Fruit fly (Drosophila melanogaster) Kc167 (cell line): Measurements from ENCODE around the gene CG13670.

Experiments
- Myc ChIP-seq: fragments of >200 bp; optimal IDR thresholded peaks from 2 replicates; lab custom pipeline; 2017; ENCODE audit warnings: missing external identifiers
- Sin3A ChIP-seq: fragments of >200 bp; optimal IDR thresholded peaks from 2 replicates; lab custom pipeline; 2018; ENCODE audit warnings: missing external identifiers
- h ChIP-seq: fragments of >200 bp; optimal IDR thresholded peaks from 3 replicates; lab custom pipeline; 2018; ENCODE audit warnings: missing external identifiers
- insv ChIP-seq: fragments of >200 bp; optimal IDR thresholded peaks from 3 replicates; lab custom pipeline; 2018; ENCODE audit warnings: missing external identifiers
- psq ChIP-seq: fragments of >200 bp; optimal IDR thresholded peaks from 2 replicates; lab custom pipeline; 2017; ENCODE audit warnings: missing external identifiers
- ttk ChIP-seq: sonication (Bioruptor generic); optimal IDR thresholded peaks from 2 replicates; lab custom pipeline; 2017; ENCODE audit warnings: missing external identifiers

CG13670 gene

dm6 chr3L:8331414-8331813 is 10.9 kb downstream of the CG13670 start:
- TF ChIP-seq insv (lab: Kevin White, UChicago) (no peak), h (lab: Kevin White, UChicago) (no peak), ttk (no peak), Sin3A (lab: Kevin White, UChicago) (no peak), psq (lab: Kevin White, UChicago) (no peak), Myc (lab: Kevin White, UChicago) (no peak)

- TF ChIP-seq h (lab: Kevin White, UChicago) = no peak
- TF ChIP-seq Myc (lab: Kevin White, UChicago) = no peak
- no peak for TF ChIP-seq ttk
- TF ChIP-seq psq (lab: Kevin White, UChicago) = no peak
Measured at dm6 chr3L:8333574-8333973, 13.0 kb downstream of the CG13670 start.

- TF ChIP-seq psq (lab: Kevin White, UChicago) (no peak), Myc (lab: Kevin White, UChicago) (no peak), Sin3A (lab: Kevin White, UChicago) (no peak), h (lab: Kevin White, UChicago) (no peak), insv (lab: Kevin White, UChicago) (no peak), ttk (no peak)
Measured at dm6 chr3L:8334338-8334737, 13.8 kb downstream of the CG13670 start.

- TF ChIP-seq h (lab: Kevin White, UChicago) = no peak
Measured at dm6 chr3L:8336372-8336771, 15.8 kb downstream of the CG13670 start, which contains the start of gene Cpr66Cb. Gene Cpr66Cb (plus strand): TSS chr3L:8336672.

dm6 chr3L:8338921-8339320 is 18.4 kb downstream of the CG13670 start, which contains the start of gene Pex2:
Gene Pex2 (plus strand): TSS chr3L:8339051.
- TF ChIP-seq insv (lab: Kevin White, UChicago) = no peak
- TF ChIP-seq ttk = no peak
- no peak for TF ChIP-seq Myc (lab: Kevin White, UChicago)
- no peak for TF ChIP-seq Sin3A (lab: Kevin White, UChicago)
- no peak for TF ChIP-seq h (lab: Kevin White, UChicago)
- no peak for TF ChIP-seq psq (lab: Kevin White, UChicago)

- no peak for TF ChIP-seq h (lab: Kevin White, UChicago)
- TF ChIP-seq insv (lab: Kevin White, UChicago) = no peak
- TF ChIP-seq Sin3A (lab: Kevin White, UChicago) = no peak
- no peak for TF ChIP-seq Myc (lab: Kevin White, UChicago)
- TF ChIP-seq ttk = no peak
- no peak for TF ChIP-seq psq (lab: Kevin White, UChicago)
Measured at dm6 chr3L:8340264-8341095, 19.9 kb downstream of the CG13670 start, which contains the start of the genes Prim1 and CG7083. Gene Prim1 (plus strand): TSS chr3L:8340314. Gene CG7083 (plus strand): TSS chr3L:8340785.

dm6 chr3L:8345182-8345581 is 24.6 kb downstream of the CG13670 start:
- TF ChIP-seq Sin3A (lab: Kevin White, UChicago) (no peak), ttk (peak; percentile 95), Myc (lab: Kevin White, UChicago) (no peak)

- no peak for TF ChIP-seq h (lab: Kevin White, UChicago)
- TF ChIP-seq insv (lab: Kevin White, UChicago) = no peak
- TF ChIP-seq ttk = no peak
- no peak for TF ChIP-seq psq (lab: Kevin White, UChicago)
- no peak for TF ChIP-seq Myc (lab: Kevin White, UChicago)
- no peak for TF ChIP-seq Sin3A (lab: Kevin White, UChicago)
Measured at dm6 chr3L:8346100-8346980, 25.8 kb downstream of the CG13670 start, which contains the start of the genes CG7182 and GAPcenA. Gene CG7182 (minus strand): TSS chr3L:8346382. Gene GAPcenA (plus strand): TSS chr3L:8346561.

dm6 chr3L:8347346-8347745 is 26.8 kb downstream of the CG13670 start:
- TF ChIP-seq ttk (no peak), Sin3A (lab: Kevin White, UChicago) (no peak), h (lab: Kevin White, UChicago) (no peak), Myc (lab: Kevin White, UChicago) (no peak), psq (lab: Kevin White, UChicago) (no peak)

- TF ChIP-seq insv (lab: Kevin White, UChicago) (no peak), ttk (no peak), psq (lab: Kevin White, UChicago) (no peak), Myc (lab: Kevin White, UChicago) (no peak), Sin3A (lab: Kevin White, UChicago) (no peak), h (lab: Kevin White, UChicago) (no peak)
Measured at dm6 chr3L:8356196-8356595, 35.6 kb downstream of the CG13670 start, which contains the start of gene Culd. Gene Culd (minus strand): TSS chr3L:8356296.

- TF ChIP-seq Myc (lab: Kevin White, UChicago) (no peak), h (lab: Kevin White, UChicago) (no peak), Sin3A (lab: Kevin White, UChicago) (no peak), insv (lab: Kevin White, UChicago) (no peak)
Measured at dm6 chr3L:8358138-8358537, 37.6 kb downstream of the CG13670 start.
